Fruit fly (Drosophila melanogaster) whole organism, adult: ENCODE data around the gene Cerk.
A peak's percentile ranks its signal among the peaks of the same experiment; 100 is the strongest.

ENCODE experiments used
- CG12768 ChIP-seq: fragments of 200-800 bp; sonication (Bioruptor generic); optimal IDR thresholded peaks from 2 replicates; lab custom pipeline; 2017; ENCODE audit warnings: missing biosample characterization, missing genetic modification characterization, mild to moderate bottlenecking, moderate library complexity, missing genetic modification reagents
- CG7045 ChIP-seq: fragments of 200-800 bp; sonication (Bioruptor generic); optimal IDR thresholded peaks from 2 replicates; lab custom pipeline; 2017; ENCODE audit warnings: missing biosample characterization, mild to moderate bottlenecking, missing genetic modification characterization
- Clk ChIP-seq: fragments of 200-800 bp; sonication (Bioruptor generic); optimal IDR thresholded peaks from 2 replicates; lab custom pipeline; 2017; ENCODE audit warnings: missing biosample characterization, missing genetic modification characterization
- ovo ChIP-seq: fragments of 200-800 bp; sonication (Bioruptor generic); optimal IDR thresholded peaks from 2 replicates; lab custom pipeline; 2016; ENCODE audit warnings: missing biosample characterization, missing genetic modification characterization
- pad ChIP-seq: fragments of 200-800 bp; sonication (Bioruptor generic); optimal IDR thresholded peaks from 3 replicates; lab custom pipeline; 2017; ENCODE audit warnings: missing biosample characterization, missing genetic modification characterization, mild to moderate bottlenecking, moderate library complexity, missing genetic modification reagents

- TF ChIP-seq pad (GFP tag; lab: Kevin White, UChicago) (peak; percentile 59), Clk (no peak), CG12768 (GFP tag; lab: Kevin White, UChicago) (peak; percentile 48), CG7045 (peak; percentile 21), ovo (peak; percentile 90)
Measured at dm6 chr3R:5367512-5368169, 465 bp downstream of the Cerk start.
